Fruit fly (Drosophila melanogaster) whole organism, embryonic: ENCODE measurements around the gene CG5377.

Experiments
- Bdp1 ChIP-seq: fragments of 200-800 bp; sonication (Bioruptor generic); optimal IDR thresholded peaks from 3 replicates; lab custom pipeline; 2016; ENCODE audit warnings: missing biosample characterization, missing genetic modification characterization
- CG10565 ChIP-seq: fragments of 200-800 bp; sonication (Bioruptor generic); optimal IDR thresholded peaks from 3 replicates; lab custom pipeline; 2016; ENCODE audit warnings: missing biosample characterization, mild to moderate bottlenecking, missing genetic modification characterization
- CG11696 ChIP-seq: fragments of 200-800 bp; sonication (Bioruptor generic); IDR thresholded peaks from 2 replicates; pipeline ENCODE4 v1.3.6; 2022; ENCODE audit warnings: missing biosample characterization, missing genetic modification characterization
- CG12236 ChIP-seq: fragments of 200-800 bp; sonication (Bioruptor generic); optimal IDR thresholded peaks from 2 replicates; lab custom pipeline; 2016; ENCODE audit warnings: missing biosample characterization, missing genetic modification characterization
- CG1233 ChIP-seq: fragments of 200-800 bp; sonication (Bioruptor generic); optimal IDR thresholded peaks from 4 replicates; lab custom pipeline; 2018; ENCODE audit warnings: missing biosample characterization, mild to moderate bottlenecking, missing genetic modification characterization
- CG13287 ChIP-seq: fragments of 200-800 bp; sonication (Bioruptor generic); IDR thresholded peaks from 2 replicates; pipeline ENCODE4 v1.3.6; 2022; ENCODE audit warnings: missing biosample characterization, missing genetic modification characterization; ENCODE audit not compliant: partially characterized antibody
- CG1529 ChIP-seq: fragments of 200-800 bp; sonication (Bioruptor generic); optimal IDR thresholded peaks from 3 replicates; lab custom pipeline; 2018; ENCODE audit warnings: missing biosample characterization, missing genetic modification characterization
- CG15479 ChIP-seq: fragments of 200-800 bp; sonication (Bioruptor generic); optimal IDR thresholded peaks from 3 replicates; lab custom pipeline; 2019; ENCODE audit warnings: missing biosample characterization, mild to moderate bottlenecking, missing genetic modification characterization, moderate library complexity
- CG17359 ChIP-seq: fragments of 200-800 bp; sonication (Bioruptor generic); optimal IDR thresholded peaks from 3 replicates; lab custom pipeline; 2018; ENCODE audit warnings: missing biosample characterization, mild to moderate bottlenecking, missing genetic modification characterization, moderate library complexity
- CG17361 ChIP-seq: fragments of 200-800 bp; sonication (Bioruptor generic); IDR thresholded peaks from 3 replicates; pipeline ENCODE4 v1.3.6; 2022; ENCODE audit warnings: missing biosample characterization, missing genetic modification characterization
- CG17912 ChIP-seq: fragments of 200-800 bp; sonication (Bioruptor generic); optimal IDR thresholded peaks from 2 replicates; lab custom pipeline; 2018; ENCODE audit warnings: missing biosample characterization, mild to moderate bottlenecking, missing genetic modification characterization
- CG1792 ChIP-seq: fragments of 200-800 bp; sonication (Bioruptor generic); optimal IDR thresholded peaks from 2 replicates; lab custom pipeline; 2016; ENCODE audit warnings: missing biosample characterization, missing genetic modification characterization
- CG18476 ChIP-seq: fragments of 200-800 bp; sonication (Bioruptor generic); optimal IDR thresholded peaks from 2 replicates; lab custom pipeline; 2016; ENCODE audit warnings: missing biosample characterization, mild to moderate bottlenecking, missing genetic modification characterization
- CG18619 ChIP-seq: fragments of 200-800 bp; sonication (Bioruptor generic); optimal IDR thresholded peaks from 3 replicates; lab custom pipeline; 2017; ENCODE audit warnings: missing biosample characterization, mild to moderate bottlenecking, missing genetic modification characterization
- CG2202 ChIP-seq: fragments of 200-800 bp; sonication (Bioruptor generic); optimal IDR thresholded peaks from 2 replicates; lab custom pipeline; 2018; ENCODE audit warnings: missing biosample characterization, mild to moderate bottlenecking, missing genetic modification characterization
- CG2712 ChIP-seq: fragments of 200-800 bp; optimal IDR thresholded peaks from 3 replicates; lab custom pipeline; 2019; ENCODE audit warnings: missing biosample characterization, mild to moderate bottlenecking, missing genetic modification characterization, moderate library complexity
- CG32532 ChIP-seq: fragments of 200-800 bp; sonication (Bioruptor generic); IDR thresholded peaks from 2 replicates; pipeline ENCODE4 v1.3.6; 2022; ENCODE audit warnings: missing biosample characterization, missing genetic modification characterization
- CG34224 ChIP-seq: fragments of 200-800 bp; sonication (Bioruptor generic); IDR thresholded peaks from 3 replicates; pipeline ENCODE4 v1.3.6; 2022; ENCODE audit warnings: missing biosample characterization, missing genetic modification characterization; ENCODE audit not compliant: partially characterized antibody
- CG4404 ChIP-seq: fragments of 200-800 bp; sonication (Bioruptor generic); IDR thresholded peaks from 2 replicates; pipeline ENCODE4 v1.3.6; 2022; ENCODE audit warnings: missing biosample characterization, missing genetic modification characterization
- CG6854 ChIP-seq: fragments of 200-800 bp; sonication (Bioruptor generic); optimal IDR thresholded peaks from 3 replicates; lab custom pipeline; 2017; ENCODE audit warnings: missing biosample characterization, mild to moderate bottlenecking, missing genetic modification characterization
- CG8765 ChIP-seq: fragments of 200-800 bp; sonication (Bioruptor generic); IDR thresholded peaks from 2 replicates; pipeline ENCODE4 v1.3.6; 2022; ENCODE audit warnings: missing biosample characterization, missing genetic modification characterization
- CG9932 ChIP-seq: fragments of 200-800 bp; sonication (Bioruptor generic); IDR thresholded peaks from 2 replicates; pipeline ENCODE4 v1.3.6; 2022; ENCODE audit warnings: missing biosample characterization, missing genetic modification characterization
- Chrac-16 ChIP-seq: fragments of 200-800 bp; sonication (Bioruptor generic); optimal IDR thresholded peaks from 3 replicates; lab custom pipeline; 2016; ENCODE audit warnings: missing biosample characterization, missing genetic modification characterization
- CrebB ChIP-seq: fragments of 200-800 bp; sonication (Bioruptor generic); optimal IDR thresholded peaks from 3 replicates; lab custom pipeline; 2018; ENCODE audit warnings: missing biosample characterization, mild to moderate bottlenecking, missing genetic modification characterization
- D19B ChIP-seq: fragments of 200-800 bp; sonication (Bioruptor generic); optimal IDR thresholded peaks from 2 replicates; lab custom pipeline; 2017; ENCODE audit warnings: missing biosample characterization, mild to moderate bottlenecking, missing genetic modification characterization
- Deaf1 ChIP-seq: fragments of 200-800 bp; optimal IDR thresholded peaks from 3 replicates; lab custom pipeline; 2019; ENCODE audit warnings: missing biosample characterization, mild to moderate bottlenecking, missing genetic modification characterization, moderate library complexity
- Doc3 ChIP-seq: fragments of 200-800 bp; sonication (Bioruptor generic); IDR thresholded peaks from 3 replicates; pipeline ENCODE4 v1.3.6; 2022; ENCODE audit warnings: missing biosample characterization, missing genetic modification characterization; ENCODE audit not compliant: partially characterized antibody
- ERR ChIP-seq: fragments of 200-800 bp; sonication (Bioruptor generic); optimal IDR thresholded peaks from 2 replicates; lab custom pipeline; 2016; ENCODE audit warnings: missing biosample characterization, missing genetic modification characterization
- NK7.1 ChIP-seq: fragments of 200-800 bp; sonication (Bioruptor generic); optimal IDR thresholded peaks from 3 replicates; lab custom pipeline; 2016; ENCODE audit warnings: missing biosample characterization, missing genetic modification characterization
- Neu2 ChIP-seq: fragments of 200-800 bp; sonication (Bioruptor generic); optimal IDR thresholded peaks from 3 replicates; lab custom pipeline; 2016; ENCODE audit warnings: missing biosample characterization, missing genetic modification characterization, borderline replicate concordance
- Sry-δ ChIP-seq: fragments of 200-800 bp; sonication (Bioruptor generic); optimal IDR thresholded peaks from 2 replicates; lab custom pipeline; 2016; ENCODE audit warnings: missing biosample characterization, missing genetic modification characterization
- ap ChIP-seq: fragments of 200-800 bp; sonication (Bioruptor generic); IDR thresholded peaks from 2 replicates; pipeline ENCODE4 v1.3.6; 2022; ENCODE audit warnings: missing biosample characterization, missing genetic modification characterization
- ase ChIP-seq: fragments of 200-800 bp; sonication (Bioruptor generic); IDR thresholded peaks from 3 replicates; pipeline ENCODE4 v1.3.6; 2022; ENCODE audit warnings: missing biosample characterization, missing genetic modification characterization
- ci ChIP-seq: fragments of 200-800 bp; sonication (Bioruptor generic); IDR thresholded peaks from 3 replicates; pipeline ENCODE4 v1.3.6; 2022; ENCODE audit warnings: missing biosample characterization, missing genetic modification characterization
- crol ChIP-seq: fragments of 200-800 bp; sonication (Bioruptor generic); IDR thresholded peaks from 2 replicates; pipeline ENCODE4 v1.3.6; 2022; ENCODE audit warnings: missing biosample characterization, missing genetic modification characterization
- fru ChIP-seq: fragments of >200 bp; optimal IDR thresholded peaks from 2 replicates; lab custom pipeline; 2017
- jing ChIP-seq: fragments of 200-800 bp; sonication (Bioruptor generic); optimal IDR thresholded peaks from 2 replicates; lab custom pipeline; 2018; ENCODE audit warnings: missing biosample characterization, mild to moderate bottlenecking, missing genetic modification characterization
- lola ChIP-seq, 3 experiments: fragments of >200 bp in 2 of 3; fragments of 200-800 bp in 1 of 3; sonication (Bioruptor generic) in 1 of 3; optimal IDR thresholded peaks; 2 replicates each; lab custom pipeline; 2017 to 2019; ENCODE audit warnings: missing biosample characterization in 3 of 3, missing genetic modification characterization in 3 of 3, mild to moderate bottlenecking in 1 of 3, moderate library complexity in 1 of 3
- nerfin-1 ChIP-seq: fragments of 200-800 bp; sonication (Bioruptor generic); optimal IDR thresholded peaks from 3 replicates; lab custom pipeline; 2019; ENCODE audit warnings: missing biosample characterization, mild to moderate bottlenecking, missing genetic modification characterization, moderate library complexity
- otp ChIP-seq: fragments of 200-800 bp; sonication (Bioruptor generic); IDR thresholded peaks from 3 replicates; pipeline ENCODE4, ENCODE4 v1.3.6; 2022; ENCODE audit warnings: missing biosample characterization, missing genetic modification characterization
- prd ChIP-seq, 3 experiments: fragments of >200 bp in 2 of 3; fragments of 200-800 bp in 1 of 3; sonication (Bioruptor generic) in 1 of 3; optimal IDR thresholded peaks in 2 of 3; IDR thresholded peaks in 1 of 3; 2 replicates in 2 of 3; 3 replicates in 1 of 3; pipeline versions ENCODE4 v1.3.6 to Lab custom; 2017 to 2022; ENCODE audit warnings: missing biosample characterization in 1 of 3, missing genetic modification characterization in 1 of 3
- ranshi ChIP-seq: fragments of 200-800 bp; sonication (Bioruptor generic); IDR thresholded peaks from 2 replicates; pipeline ENCODE4 v1.3.6; 2022; ENCODE audit warnings: missing biosample characterization, missing genetic modification characterization
- seq ChIP-seq: fragments of 200-800 bp; sonication (Bioruptor generic); IDR thresholded peaks from 2 replicates; pipeline ENCODE4 v1.3.6; 2022; ENCODE audit warnings: missing biosample characterization, missing genetic modification characterization
- sim ChIP-seq: fragments of 200-800 bp; sonication (Bioruptor generic); IDR thresholded peaks from 2 replicates; pipeline ENCODE4 v1.3.6; 2022; ENCODE audit warnings: missing biosample characterization, missing genetic modification characterization
- sug ChIP-seq: fragments of 200-800 bp; optimal IDR thresholded peaks from 2 replicates; lab custom pipeline; 2019; ENCODE audit warnings: missing biosample characterization, mild to moderate bottlenecking, missing genetic modification characterization, moderate library complexity
- tll ChIP-seq, 2 experiments: fragments of 200-800 bp in 1 of 2; fragments of >200 bp in 1 of 2; sonication (Bioruptor generic) in 1 of 2; optimal IDR thresholded peaks; 2 replicates each; lab custom pipeline; 2017 to 2019; ENCODE audit warnings: missing biosample characterization in 2 of 2, missing genetic modification characterization in 2 of 2, mild to moderate bottlenecking in 1 of 2, moderate library complexity in 1 of 2
- tna ChIP-seq: fragments of 200-800 bp; sonication (Bioruptor generic); IDR thresholded peaks from 2 replicates; pipeline ENCODE4 v1.3.6; 2022; ENCODE audit warnings: missing biosample characterization, missing genetic modification characterization; ENCODE audit not compliant: partially characterized antibody
- unpg ChIP-seq: fragments of 200-800 bp; sonication (Bioruptor generic); optimal IDR thresholded peaks from 3 replicates; lab custom pipeline; 2018; ENCODE audit warnings: missing biosample characterization, mild to moderate bottlenecking, missing genetic modification characterization, moderate library complexity
- wek ChIP-seq: fragments of 200-800 bp; sonication (Bioruptor generic); optimal IDR thresholded peaks from 3 replicates; lab custom pipeline; 2018; ENCODE audit warnings: missing biosample characterization, mild to moderate bottlenecking, missing genetic modification characterization, moderate library complexity

Gene CG5377

dm6 chr3R:22468829-22469487 lies 1.0 kb upstream of the CG5377 start (continued):
- TF ChIP-seq CG15479: no peak
- TF ChIP-seq D19B (GFP tag; lab: Kevin White, UChicago): peak; percentile 66
- TF ChIP-seq otp (GFP tag; lab: Robert Waterston, UW): peak; percentile 37; the same call in 1 of the 3 replicates
- TF ChIP-seq ap (GFP tag; lab: Robert Waterston, UW): peak; percentile 63; the same call in 1 of the 2 replicates
- peak; percentile 42 for TF ChIP-seq CG1529 (GFP tag; lab: Kevin White, UChicago)
- TF ChIP-seq fru (lab: Kevin White, UChicago): no peak
- TF ChIP-seq ranshi (GFP tag; lab: Robert Waterston, UW): peak; percentile 74; the same call in 1 of the 2 replicates
- peak; percentile 86 for TF ChIP-seq sug
- 0 out of 2 replicates have a peak, but pooled peaks have one; percentile 25 for TF ChIP-seq CG11696 (GFP tag; lab: Robert Waterston, UW)
- TF ChIP-seq Doc3 (GFP tag; lab: Robert Waterston, UW): no peak
- peak; percentile 81 for TF ChIP-seq CG18476 (GFP tag; lab: Kevin White, UChicago)
- peak; percentile 81 for TF ChIP-seq CG9932
- peak; percentile 85 for TF ChIP-seq CG18619
- peak; percentile 73 for TF ChIP-seq ERR (GFP tag; lab: Kevin White, UChicago)
- no peak for TF ChIP-seq CG13287 (GFP tag; lab: Robert Waterston, UW)
- TF ChIP-seq CG32532: peak; percentile 86
- TF ChIP-seq nerfin-1: peak; percentile 99
- no peak for TF ChIP-seq CG17912 (GFP tag; lab: Kevin White, UChicago)
- peak; percentile 70 for TF ChIP-seq Deaf1 (tag; lab: Kevin White, UChicago)
- TF ChIP-seq sim (GFP tag; lab: Robert Waterston, UW): no peak
- TF ChIP-seq CG2202 (tag; lab: Kevin White, UChicago): no peak
- TF ChIP-seq CG8765 (GFP tag; lab: Robert Waterston, UW): no peak
- peak; percentile 64 for TF ChIP-seq jing (GFP tag; lab: Kevin White, UChicago)
- no peak for TF ChIP-seq tna
- no peak; the same call in 2 of the 3 replicates for TF ChIP-seq CG17361 (GFP tag; lab: Robert Waterston, UW)
- TF ChIP-seq Chrac-16 (GFP tag; lab: Kevin White, UChicago): peak; percentile 81
- no peak for TF ChIP-seq Neu2 (GFP tag; lab: Kevin White, UChicago)
- TF ChIP-seq lola (GFP tag; optimal IDR thresholded peaks at IDR 0.05; lab: Kevin White, UChicago): no peak
- no peak for TF ChIP-seq tll (GFP tag; optimal IDR thresholded peaks at IDR 0.05; lab: Kevin White, UChicago)
- peak; percentile 52 for TF ChIP-seq wek (GFP tag; lab: Kevin White, UChicago)
- peak; percentile 87 for TF ChIP-seq unpg (GFP tag; lab: Kevin White, UChicago)
- no peak for TF ChIP-seq prd (optimal IDR thresholded peaks at IDR 0.05; lab: Kevin White, UChicago)
- TF ChIP-seq prd (GFP tag; IDR thresholded peaks at IDR 0.05; lab: Robert Waterston, UW): peak; percentile 88
- peak; percentile 85 for TF ChIP-seq CG6854 (GFP tag; lab: Kevin White, UChicago)
- peak; percentile 46 for TF ChIP-seq CG4404 (GFP tag; lab: Robert Waterston, UW)
- TF ChIP-seq CG10565 (GFP tag; lab: Kevin White, UChicago): peak; percentile 51
- peak; percentile 82 for TF ChIP-seq CG1233 (GFP tag; lab: Kevin White, UChicago)
- peak; percentile 14; the same call in 1 of the 2 replicates for TF ChIP-seq crol
- TF ChIP-seq ase (GFP tag; lab: Robert Waterston, UW): peak; percentile 72; the same call in 2 of the 3 replicates
- peak; percentile 49 for TF ChIP-seq CG12236
- TF ChIP-seq CG2712: no peak
- TF ChIP-seq CG1792 (GFP tag; lab: Kevin White, UChicago): peak; percentile 88
- TF ChIP-seq Bdp1 (GFP tag; lab: Kevin White, UChicago): peak; percentile 71
- peak; percentile 39 for TF ChIP-seq Sry-δ
- TF ChIP-seq CG17359 (tag; lab: Kevin White, UChicago): peak; percentile 87
- TF ChIP-seq ci: peak; percentile 87
- peak; percentile 84 for TF ChIP-seq seq (GFP tag; lab: Robert Waterston, UW)
- TF ChIP-seq NK7.1 (GFP tag; lab: Kevin White, UChicago): peak; percentile 77
- TF ChIP-seq CG34224: no peak
- peak; percentile 82 for TF ChIP-seq CrebB (tag; lab: Kevin White, UChicago)
